Fruit fly (Drosophila melanogaster) whole organism, wandering third instar larva: ENCODE data around the gene Lon.
A peak's percentile ranks its signal among the peaks of the same experiment; 100 is the strongest.

ENCODE experiments used
- Abd-B ChIP-seq: fragments of >200 bp; optimal IDR thresholded peaks from 2 replicates; lab custom pipeline; 2017; ENCODE audit warnings: missing biosample characterization, missing genetic modification characterization
- CG32264 ChIP-seq: fragments of 200-800 bp; sonication (Bioruptor generic); optimal IDR thresholded peaks from 2 replicates; lab custom pipeline; 2016; ENCODE audit warnings: missing biosample characterization, missing genetic modification characterization
- CG9705 ChIP-seq: fragments of 200-800 bp; sonication (Bioruptor generic); optimal IDR thresholded peaks from 2 replicates; lab custom pipeline; 2018; ENCODE audit warnings: missing biosample characterization, mild to moderate bottlenecking, missing genetic modification characterization
- CrebA ChIP-seq: fragments of 200-800 bp; sonication (Bioruptor generic); optimal IDR thresholded peaks from 2 replicates; lab custom pipeline; 2016; ENCODE audit warnings: missing biosample characterization, mild to moderate bottlenecking, missing genetic modification characterization, borderline replicate concordance
- Dfd ChIP-seq: fragments of >200 bp; optimal IDR thresholded peaks from 2 replicates; lab custom pipeline; 2017; ENCODE audit warnings: missing biosample characterization, missing genetic modification characterization
- Dif ChIP-seq: fragments of 200-275, 200-300 bp; sonication (Bioruptor generic); optimal IDR thresholded peaks from 2 replicates; lab custom pipeline; 2018; ENCODE audit warnings: missing biosample characterization, missing genetic modification characterization; ENCODE audit not compliant: partially characterized antibody
- GATAd ChIP-seq: sonication (Bioruptor generic); optimal IDR thresholded peaks from 2 replicates; lab custom pipeline; 2016; ENCODE audit warnings: missing biosample characterization, missing genetic modification characterization
- HLH106 ChIP-seq: fragments of 200-800 bp; optimal IDR thresholded peaks from 3 replicates; lab custom pipeline; 2019; ENCODE audit warnings: missing biosample characterization, mild to moderate bottlenecking, missing genetic modification characterization, moderate library complexity
- Hnf4 ChIP-seq: fragments of 200-800 bp; sonication (Bioruptor generic); optimal IDR thresholded peaks from 2 replicates; lab custom pipeline; 2016; ENCODE audit warnings: missing biosample characterization, mild to moderate bottlenecking, missing genetic modification characterization
- Hr83 ChIP-seq: fragments of 200-300 bp; sonication (Bioruptor generic); optimal IDR thresholded peaks from 2 replicates; lab custom pipeline; 2016; ENCODE audit warnings: missing biosample characterization, mild to moderate bottlenecking, missing genetic modification characterization, moderate library complexity; ENCODE audit not compliant: poor library complexity, severe bottlenecking
- Jra ChIP-seq: sonication (Bioruptor generic); optimal IDR thresholded peaks from 2 replicates; lab custom pipeline; 2016; ENCODE audit warnings: missing biosample characterization, missing genetic modification characterization
- Mio ChIP-seq: sonication (Bioruptor generic); optimal IDR thresholded peaks from 2 replicates; lab custom pipeline; 2016; ENCODE audit warnings: missing biosample characterization, missing genetic modification characterization
- OdsH ChIP-seq: fragments of 200-800 bp; sonication (Bioruptor generic); optimal IDR thresholded peaks from 2 replicates; lab custom pipeline; 2016; ENCODE audit warnings: missing biosample characterization, mild to moderate bottlenecking, missing genetic modification characterization
- Rel ChIP-seq, 2 experiments: fragments of 200-800 bp; sonication (Bioruptor generic) in 1 of 2; optimal IDR thresholded peaks; 2 replicates in 1 of 2; 3 replicates in 1 of 2; lab custom pipeline; 2016 to 2019; ENCODE audit warnings: mild to moderate bottlenecking in 2 of 2, missing biosample characterization in 2 of 2, missing genetic modification characterization in 2 of 2, moderate library complexity in 1 of 2
- Sp1 ChIP-seq: fragments of 200-800 bp; sonication (Bioruptor generic); optimal IDR thresholded peaks from 3 replicates; lab custom pipeline; 2019; ENCODE audit warnings: missing biosample characterization, mild to moderate bottlenecking, missing genetic modification characterization, moderate library complexity
- Vsx2 ChIP-seq: fragments of 200-300, 225-300 bp; sonication (Bioruptor generic); optimal IDR thresholded peaks from 2 replicates; lab custom pipeline; 2018; ENCODE audit warnings: missing biosample characterization, missing genetic modification characterization; ENCODE audit not compliant: partially characterized antibody
- br ChIP-seq: fragments of 200-800 bp; sonication (Bioruptor generic); optimal IDR thresholded peaks from 2 replicates; lab custom pipeline; 2016; ENCODE audit warnings: missing biosample characterization, missing genetic modification characterization
- brk ChIP-seq: fragments of 200-800 bp; sonication (Bioruptor generic); optimal IDR thresholded peaks from 2 replicates; lab custom pipeline; 2016; ENCODE audit warnings: missing biosample characterization, mild to moderate bottlenecking, missing genetic modification characterization
- dl ChIP-seq, 2 experiments: fragments of 175-275, 200-275 bp in 1 of 2; fragments of 200-275 bp in 1 of 2; sonication (Bioruptor generic); optimal IDR thresholded peaks; lab custom pipeline; 2018; ENCODE audit warnings: mild to moderate bottlenecking in 2 of 2, missing biosample characterization in 2 of 2, missing genetic modification characterization in 2 of 2, moderate library complexity in 2 of 2; ENCODE audit not compliant: partially characterized antibody in 2 of 2, insufficient read depth in 1 of 2
- dmrt93B ChIP-seq: fragments of 200-800 bp; sonication (Bioruptor generic); optimal IDR thresholded peaks from 2 replicates; lab custom pipeline; 2018; ENCODE audit warnings: missing biosample characterization, mild to moderate bottlenecking, missing genetic modification characterization
- dsf ChIP-seq: sonication (Bioruptor generic); optimal IDR thresholded peaks from 2 replicates; lab custom pipeline; 2016; ENCODE audit warnings: missing biosample characterization, missing genetic modification characterization, borderline replicate concordance
- ey ChIP-seq: fragments of 200-800 bp; sonication (Bioruptor generic); optimal IDR thresholded peaks from 2 replicates; lab custom pipeline; 2016; ENCODE audit warnings: missing biosample characterization, missing genetic modification characterization
- foxo ChIP-seq, 2 experiments: fragments of 200-800 bp; sonication (Bioruptor generic); optimal IDR thresholded peaks; 2 replicates in 1 of 2; 3 replicates in 1 of 2; lab custom pipeline; 2016 to 2017; ENCODE audit warnings: missing biosample characterization in 2 of 2, missing genetic modification characterization in 2 of 2
- fru ChIP-seq: fragments of 200-800 bp; sonication (Bioruptor generic); optimal IDR thresholded peaks from 3 replicates; lab custom pipeline; 2016; ENCODE audit warnings: missing biosample characterization, mild to moderate bottlenecking, missing genetic modification characterization
- h ChIP-seq: fragments of 200-800 bp; sonication (Bioruptor generic); optimal IDR thresholded peaks from 3 replicates; lab custom pipeline; 2016; ENCODE audit warnings: missing biosample characterization, mild to moderate bottlenecking, missing genetic modification characterization
- lola ChIP-seq: fragments of >200 bp; optimal IDR thresholded peaks from 2 replicates; lab custom pipeline; 2017; ENCODE audit warnings: missing biosample characterization, missing genetic modification characterization
- psq ChIP-seq: fragments of 200-800 bp; sonication (Bioruptor generic); optimal IDR thresholded peaks from 3 replicates; lab custom pipeline; 2017; ENCODE audit warnings: missing biosample characterization, mild to moderate bottlenecking, missing genetic modification characterization, moderate library complexity
- rgr ChIP-seq: fragments of 200-800 bp; sonication (Bioruptor generic); optimal IDR thresholded peaks from 3 replicates; lab custom pipeline; 2016; ENCODE audit warnings: missing biosample characterization, mild to moderate bottlenecking, missing genetic modification characterization
- sage ChIP-seq: fragments of 200-800 bp; sonication (Bioruptor generic); optimal IDR thresholded peaks from 2 replicates; lab custom pipeline; 2016; ENCODE audit warnings: missing biosample characterization, mild to moderate bottlenecking, missing genetic modification characterization
- tai ChIP-seq: sonication (Bioruptor generic); optimal IDR thresholded peaks from 2 replicates; lab custom pipeline; 2016; ENCODE audit warnings: missing biosample characterization, missing genetic modification characterization
- usp ChIP-seq: fragments of >200 bp; optimal IDR thresholded peaks from 2 replicates; lab custom pipeline; 2017; ENCODE audit warnings: missing biosample characterization, missing genetic modification characterization
- woc ChIP-seq: sonication (Bioruptor generic); optimal IDR thresholded peaks from 2 replicates; lab custom pipeline; 2016; ENCODE audit warnings: missing biosample characterization, mild to moderate bottlenecking, missing genetic modification characterization

The Lon gene

DNA sequence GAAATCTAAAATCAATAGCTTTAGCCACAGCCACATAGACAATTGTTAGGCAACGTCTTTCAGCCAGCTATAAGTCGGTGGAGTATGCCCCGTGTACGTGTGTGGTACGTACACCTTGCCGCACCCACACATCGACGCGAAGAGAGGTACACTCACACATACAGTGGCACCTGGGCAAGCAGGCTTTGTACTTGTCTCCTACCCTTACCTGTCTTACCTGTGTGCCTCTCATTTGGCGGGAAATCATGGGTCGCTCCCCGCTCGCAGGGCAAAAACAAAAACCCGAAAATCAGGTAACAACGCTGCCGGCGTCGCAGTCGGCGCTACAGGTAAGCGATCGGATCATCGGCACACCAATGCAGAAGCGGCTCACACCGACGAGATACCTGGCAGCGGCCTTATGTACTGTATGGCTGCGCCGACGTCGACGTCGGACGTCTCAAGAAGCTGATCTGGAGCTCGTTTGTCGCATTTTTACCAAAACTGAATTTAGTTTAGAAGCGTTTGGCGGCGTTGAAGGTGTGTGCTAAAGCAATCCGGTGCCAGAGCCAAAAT, 49.8 kb downstream of the Lon start:
- TF ChIP-seq Sp1 (no peak), br (GFP tag; lab: Kevin White, UChicago) (peak; percentile 20), h (GFP tag; lab: Kevin White, UChicago) (peak; percentile 10), Abd-B (GFP tag; lab: Kevin White, UChicago) (no peak), dl (GFP tag; optimal IDR thresholded peaks at IDR 0.05; lab: Kevin White, UChicago; ENCODE audit: insufficient read depth in 1 of 2, partially characterized antibody in 2 of 2) (peak; percentile 25 to 55), HLH106 (no peak), Vsx2 (GFP tag; lab: Kevin White, UChicago) (peak; percentile 46), Hnf4 (GFP tag; lab: Kevin White, UChicago) (no peak), CG32264 (GFP tag; lab: Kevin White, UChicago) (no peak), dmrt93B (GFP tag; lab: Kevin White, UChicago) (no peak), Rel (GFP tag; optimal IDR thresholded peaks at IDR 0.05; lab: Kevin White, UChicago) (no peak), Rel (tag; optimal IDR thresholded peaks at IDR 0.05; lab: Kevin White, UChicago) (peak; percentile 2), CG9705 (GFP tag; lab: Kevin White, UChicago) (no peak), Dfd (GFP tag; lab: Kevin White, UChicago) (no peak), usp (GFP tag; lab: Kevin White, UChicago) (no peak), Dif (GFP tag; lab: Kevin White, UChicago) (peak; percentile 76), GATAd (GFP tag; lab: Kevin White, UChicago) (no peak), Hr83 (GFP tag; lab: Kevin White, UChicago) (peak; percentile 72), brk (GFP tag; lab: Kevin White, UChicago) (no peak), Mio (GFP tag; lab: Kevin White, UChicago) (no peak), psq (GFP tag; lab: Kevin White, UChicago) (no peak), ey (no peak), woc (GFP tag; lab: Kevin White, UChicago) (no peak)
- TF ChIP-seq, all 38 proteins: peak for 7

DNA sequence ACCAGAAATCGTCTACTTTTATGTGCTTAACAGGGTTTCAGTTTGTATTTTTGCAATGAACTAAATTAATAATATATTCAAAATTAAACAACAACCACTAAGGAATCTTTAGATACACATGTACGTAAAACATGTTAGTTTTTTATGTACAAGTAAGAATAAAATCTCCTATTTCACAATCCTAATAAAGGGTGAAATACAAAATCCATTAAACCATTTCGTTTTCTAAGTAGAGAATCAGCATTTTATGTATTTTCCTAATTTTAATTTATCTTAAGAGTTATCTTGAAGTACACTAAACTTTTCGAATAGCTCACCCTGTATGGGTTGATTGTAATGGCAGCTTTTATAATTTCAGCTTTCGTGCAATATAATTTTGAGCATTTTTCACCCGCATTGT, 50.3 kb downstream of the Lon start:
- TF ChIP-seq sage (GFP tag; lab: Kevin White, UChicago): peak; percentile 44
- TF ChIP-seq tai (GFP tag; lab: Kevin White, UChicago): peak; percentile 15
- peak; percentile 60 for TF ChIP-seq psq (GFP tag; lab: Kevin White, UChicago)
- TF ChIP-seq br (GFP tag; lab: Kevin White, UChicago): peak; percentile 66
- no peak for TF ChIP-seq CG32264 (GFP tag; lab: Kevin White, UChicago)
- TF ChIP-seq rgr (GFP tag; lab: Kevin White, UChicago): peak; percentile 88
- TF ChIP-seq dsf: no peak
- TF ChIP-seq foxo (GFP tag; optimal IDR thresholded peaks at IDR 0.05; lab: Kevin White, UChicago): peak in 1 of 2 experiments; percentile 91
- peak; percentile 43 for TF ChIP-seq brk (GFP tag; lab: Kevin White, UChicago)
- TF ChIP-seq Jra (GFP tag; lab: Kevin White, UChicago): peak; percentile 11
- TF ChIP-seq Rel (GFP tag; optimal IDR thresholded peaks at IDR 0.05; lab: Kevin White, UChicago): peak; percentile 13
- peak; percentile 2 for TF ChIP-seq Rel (tag; optimal IDR thresholded peaks at IDR 0.05; lab: Kevin White, UChicago)
- TF ChIP-seq ey: peak; percentile 86
- TF ChIP-seq CrebA: no peak
- peak; percentile 79 for TF ChIP-seq h (GFP tag; lab: Kevin White, UChicago)
- no peak for TF ChIP-seq Dfd (GFP tag; lab: Kevin White, UChicago)
- no peak for TF ChIP-seq Dif (GFP tag; lab: Kevin White, UChicago)
- TF ChIP-seq woc (GFP tag; lab: Kevin White, UChicago): peak; percentile 58
- no peak for TF ChIP-seq usp (GFP tag; lab: Kevin White, UChicago)
- TF ChIP-seq Mio (GFP tag; lab: Kevin White, UChicago): no peak
- peak; percentile 88 for TF ChIP-seq HLH106
- peak; percentile 26 for TF ChIP-seq CG9705 (GFP tag; lab: Kevin White, UChicago)
- TF ChIP-seq fru (GFP tag; lab: Kevin White, UChicago): peak; percentile 88
- TF ChIP-seq Vsx2 (GFP tag; lab: Kevin White, UChicago): no peak
- TF ChIP-seq OdsH (GFP tag; lab: Kevin White, UChicago): peak; percentile 86
- TF ChIP-seq dmrt93B (GFP tag; lab: Kevin White, UChicago): peak; percentile 17
- TF ChIP-seq Hnf4 (GFP tag; lab: Kevin White, UChicago): peak; percentile 29
- TF ChIP-seq lola (GFP tag; lab: Kevin White, UChicago): no peak
- TF ChIP-seq Sp1: peak; percentile 91
